Worm (Caenorhabditis elegans): ENCODE results near the gene C50E3.12.

DNA sequence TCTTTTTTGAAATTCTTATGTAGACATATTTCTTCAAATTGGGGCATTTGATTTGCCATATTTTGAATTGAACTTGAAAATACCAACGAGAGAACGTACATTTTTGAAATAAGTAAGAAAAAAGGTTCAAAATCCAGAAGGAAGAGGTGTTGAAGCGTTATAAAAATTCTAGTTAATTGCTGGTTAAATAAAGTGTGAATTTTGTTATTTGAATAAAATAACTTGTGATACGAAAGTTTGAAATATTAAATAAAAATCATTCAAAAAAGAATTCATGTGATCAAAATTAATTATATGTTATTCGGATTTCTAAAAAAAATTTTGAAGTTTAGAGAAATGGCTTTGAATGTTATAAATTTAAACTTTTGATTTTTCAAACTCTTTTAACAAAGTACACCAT lies 21.7 kb downstream of the C50E3.12 start, which contains the start of gene C50E3.9:
- TF ChIP-seq him-1 (tag; optimal IDR thresholded peaks at IDR 0.05) (no peak), ztf-26 (tag; optimal IDR thresholded peaks at IDR 0.05) (no peak), mcd-1 (GFP tag; IDR thresholded peaks at IDR 0.05) (no peak), somi-1 (GFP tag; optimal IDR thresholded peaks at IDR 0.05) (no peak), efl-1 (GFP tag; optimal IDR thresholded peaks at IDR 0.05) (no peak), F39B2.1 (GFP tag; IDR thresholded peaks at IDR 0.05) (no peak), zfh-2 (GFP tag; conservative IDR thresholded peaks at IDR 0.05) (no peak), unc-130 (GFP tag; optimal IDR thresholded peaks at IDR 0.05) (no peak)
